Fruit fly (Drosophila melanogaster) whole organism, wandering third instar larva: ENCODE data around the gene CG3437.

Experiments
- Abd-B ChIP-seq: fragments of >200 bp; optimal IDR thresholded peaks from 2 replicates; lab custom pipeline; 2017; ENCODE audit warnings: missing biosample characterization, missing genetic modification characterization
- CG32264 ChIP-seq: fragments of 200-800 bp; sonication (Bioruptor generic); optimal IDR thresholded peaks from 2 replicates; lab custom pipeline; 2016; ENCODE audit warnings: missing biosample characterization, missing genetic modification characterization
- CG9705 ChIP-seq: fragments of 200-800 bp; sonication (Bioruptor generic); optimal IDR thresholded peaks from 2 replicates; lab custom pipeline; 2018; ENCODE audit warnings: missing biosample characterization, mild to moderate bottlenecking, missing genetic modification characterization
- CrebA ChIP-seq: fragments of 200-800 bp; sonication (Bioruptor generic); optimal IDR thresholded peaks from 2 replicates; lab custom pipeline; 2016; ENCODE audit warnings: missing biosample characterization, mild to moderate bottlenecking, missing genetic modification characterization, borderline replicate concordance
- Dfd ChIP-seq: fragments of >200 bp; optimal IDR thresholded peaks from 2 replicates; lab custom pipeline; 2017; ENCODE audit warnings: missing biosample characterization, missing genetic modification characterization
- Dif ChIP-seq: fragments of 200-275, 200-300 bp; sonication (Bioruptor generic); optimal IDR thresholded peaks from 2 replicates; lab custom pipeline; 2018; ENCODE audit warnings: missing biosample characterization, missing genetic modification characterization; ENCODE audit not compliant: partially characterized antibody
- GATAd ChIP-seq: sonication (Bioruptor generic); optimal IDR thresholded peaks from 2 replicates; lab custom pipeline; 2016; ENCODE audit warnings: missing biosample characterization, missing genetic modification characterization
- HLH106 ChIP-seq: fragments of 200-800 bp; optimal IDR thresholded peaks from 3 replicates; lab custom pipeline; 2019; ENCODE audit warnings: missing biosample characterization, mild to moderate bottlenecking, missing genetic modification characterization, moderate library complexity
- Hnf4 ChIP-seq: fragments of 200-800 bp; sonication (Bioruptor generic); optimal IDR thresholded peaks from 2 replicates; lab custom pipeline; 2016; ENCODE audit warnings: missing biosample characterization, mild to moderate bottlenecking, missing genetic modification characterization
- Hr78 ChIP-seq: fragments of >200 bp; optimal IDR thresholded peaks from 2 replicates; lab custom pipeline; 2017; ENCODE audit warnings: missing biosample characterization, missing genetic modification characterization
- Hr83 ChIP-seq: fragments of 200-300 bp; sonication (Bioruptor generic); optimal IDR thresholded peaks from 2 replicates; lab custom pipeline; 2016; ENCODE audit warnings: missing biosample characterization, mild to moderate bottlenecking, missing genetic modification characterization, moderate library complexity; ENCODE audit not compliant: poor library complexity, severe bottlenecking
- Jra ChIP-seq: sonication (Bioruptor generic); optimal IDR thresholded peaks from 2 replicates; lab custom pipeline; 2016; ENCODE audit warnings: missing biosample characterization, missing genetic modification characterization
- Mio ChIP-seq: sonication (Bioruptor generic); optimal IDR thresholded peaks from 2 replicates; lab custom pipeline; 2016; ENCODE audit warnings: missing biosample characterization, missing genetic modification characterization
- Myc ChIP-seq: fragments of >200 bp; optimal IDR thresholded peaks from 2 replicates; lab custom pipeline; 2017
- N ChIP-seq: fragments of >200 bp; optimal IDR thresholded peaks from 2 replicates; lab custom pipeline; 2018; ENCODE audit warnings: missing biosample characterization, missing external identifiers, missing genetic modification characterization
- OdsH ChIP-seq: fragments of 200-800 bp; sonication (Bioruptor generic); optimal IDR thresholded peaks from 2 replicates; lab custom pipeline; 2016; ENCODE audit warnings: missing biosample characterization, mild to moderate bottlenecking, missing genetic modification characterization
- Rel ChIP-seq, 2 experiments: fragments of 200-800 bp; sonication (Bioruptor generic) in 1 of 2; optimal IDR thresholded peaks; 2 replicates in 1 of 2; 3 replicates in 1 of 2; lab custom pipeline; 2016 to 2019; ENCODE audit warnings: mild to moderate bottlenecking in 2 of 2, missing biosample characterization in 2 of 2, missing genetic modification characterization in 2 of 2, moderate library complexity in 1 of 2
- Sp1 ChIP-seq: fragments of 200-800 bp; sonication (Bioruptor generic); optimal IDR thresholded peaks from 3 replicates; lab custom pipeline; 2019; ENCODE audit warnings: missing biosample characterization, mild to moderate bottlenecking, missing genetic modification characterization, moderate library complexity
- Vsx2 ChIP-seq: fragments of 200-300, 225-300 bp; sonication (Bioruptor generic); optimal IDR thresholded peaks from 2 replicates; lab custom pipeline; 2018; ENCODE audit warnings: missing biosample characterization, missing genetic modification characterization; ENCODE audit not compliant: partially characterized antibody
- br ChIP-seq: fragments of 200-800 bp; sonication (Bioruptor generic); optimal IDR thresholded peaks from 2 replicates; lab custom pipeline; 2016; ENCODE audit warnings: missing biosample characterization, missing genetic modification characterization
- brk ChIP-seq: fragments of 200-800 bp; sonication (Bioruptor generic); optimal IDR thresholded peaks from 2 replicates; lab custom pipeline; 2016; ENCODE audit warnings: missing biosample characterization, mild to moderate bottlenecking, missing genetic modification characterization
- dl ChIP-seq, 2 experiments: fragments of 175-275, 200-275 bp in 1 of 2; fragments of 200-275 bp in 1 of 2; sonication (Bioruptor generic); optimal IDR thresholded peaks; lab custom pipeline; 2018; ENCODE audit warnings: mild to moderate bottlenecking in 2 of 2, missing biosample characterization in 2 of 2, missing genetic modification characterization in 2 of 2, moderate library complexity in 2 of 2; ENCODE audit not compliant: partially characterized antibody in 2 of 2, insufficient read depth in 1 of 2
- dmrt93B ChIP-seq: fragments of 200-800 bp; sonication (Bioruptor generic); optimal IDR thresholded peaks from 2 replicates; lab custom pipeline; 2018; ENCODE audit warnings: missing biosample characterization, mild to moderate bottlenecking, missing genetic modification characterization
- dsf ChIP-seq: sonication (Bioruptor generic); optimal IDR thresholded peaks from 2 replicates; lab custom pipeline; 2016; ENCODE audit warnings: missing biosample characterization, missing genetic modification characterization, borderline replicate concordance
- ey ChIP-seq: fragments of 200-800 bp; sonication (Bioruptor generic); optimal IDR thresholded peaks from 2 replicates; lab custom pipeline; 2016; ENCODE audit warnings: missing biosample characterization, missing genetic modification characterization
- foxo ChIP-seq, 2 experiments: fragments of 200-800 bp; sonication (Bioruptor generic); optimal IDR thresholded peaks; 2 replicates in 1 of 2; 3 replicates in 1 of 2; lab custom pipeline; 2016 to 2017; ENCODE audit warnings: missing biosample characterization in 2 of 2, missing genetic modification characterization in 2 of 2
- jim ChIP-seq: fragments of 175-275, 200-325 bp; sonication (Bioruptor generic); optimal IDR thresholded peaks from 2 replicates; lab custom pipeline; 2016; ENCODE audit warnings: missing biosample characterization, mild to moderate bottlenecking, missing genetic modification characterization
- lola ChIP-seq: fragments of >200 bp; optimal IDR thresholded peaks from 2 replicates; lab custom pipeline; 2017; ENCODE audit warnings: missing biosample characterization, missing genetic modification characterization
- pan ChIP-seq: fragments of >200 bp; optimal IDR thresholded peaks from 2 replicates; lab custom pipeline; 2017
- psq ChIP-seq: fragments of 200-800 bp; sonication (Bioruptor generic); optimal IDR thresholded peaks from 3 replicates; lab custom pipeline; 2017; ENCODE audit warnings: missing biosample characterization, mild to moderate bottlenecking, missing genetic modification characterization, moderate library complexity
- rgr ChIP-seq: fragments of 200-800 bp; sonication (Bioruptor generic); optimal IDR thresholded peaks from 3 replicates; lab custom pipeline; 2016; ENCODE audit warnings: missing biosample characterization, mild to moderate bottlenecking, missing genetic modification characterization
- sage ChIP-seq: fragments of 200-800 bp; sonication (Bioruptor generic); optimal IDR thresholded peaks from 2 replicates; lab custom pipeline; 2016; ENCODE audit warnings: missing biosample characterization, mild to moderate bottlenecking, missing genetic modification characterization
- sv ChIP-seq: fragments of 200-800 bp; sonication (Bioruptor generic); optimal IDR thresholded peaks from 3 replicates; lab custom pipeline; 2016; ENCODE audit warnings: missing biosample characterization, missing genetic modification characterization
- tai ChIP-seq: sonication (Bioruptor generic); optimal IDR thresholded peaks from 2 replicates; lab custom pipeline; 2016; ENCODE audit warnings: missing biosample characterization, missing genetic modification characterization
- usp ChIP-seq: fragments of >200 bp; optimal IDR thresholded peaks from 2 replicates; lab custom pipeline; 2017; ENCODE audit warnings: missing biosample characterization, missing genetic modification characterization
- woc ChIP-seq: sonication (Bioruptor generic); optimal IDR thresholded peaks from 2 replicates; lab custom pipeline; 2016; ENCODE audit warnings: missing biosample characterization, mild to moderate bottlenecking, missing genetic modification characterization

CG3437 gene

DNA sequence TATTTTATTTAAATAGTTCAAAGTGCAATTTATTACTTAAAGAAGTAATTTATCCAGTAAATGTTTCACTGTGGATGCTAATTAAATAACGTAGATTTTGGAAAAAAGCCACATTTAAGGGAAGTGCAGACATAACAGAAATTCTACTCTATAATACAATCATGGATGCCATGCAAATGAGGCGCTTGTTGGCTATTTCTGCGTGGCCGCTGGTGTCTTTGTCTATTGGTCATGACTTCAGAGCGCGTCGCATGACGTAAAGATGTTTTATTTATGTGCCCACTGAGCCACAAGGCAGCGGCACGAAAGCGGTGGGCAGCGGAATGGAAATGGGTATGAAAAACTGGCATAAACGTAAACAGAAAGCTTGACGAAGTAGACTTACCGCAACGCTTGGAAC is 31.6 kb downstream of the CG3437 start:
- TF ChIP-seq ey (GFP tag; lab: Kevin White, UChicago) (no peak), Dfd (no peak), dsf (GFP tag; lab: Kevin White, UChicago) (no peak), Mio (GFP tag; lab: Kevin White, UChicago) (no peak), CG32264 (GFP tag; lab: Kevin White, UChicago) (no peak)

DNA sequence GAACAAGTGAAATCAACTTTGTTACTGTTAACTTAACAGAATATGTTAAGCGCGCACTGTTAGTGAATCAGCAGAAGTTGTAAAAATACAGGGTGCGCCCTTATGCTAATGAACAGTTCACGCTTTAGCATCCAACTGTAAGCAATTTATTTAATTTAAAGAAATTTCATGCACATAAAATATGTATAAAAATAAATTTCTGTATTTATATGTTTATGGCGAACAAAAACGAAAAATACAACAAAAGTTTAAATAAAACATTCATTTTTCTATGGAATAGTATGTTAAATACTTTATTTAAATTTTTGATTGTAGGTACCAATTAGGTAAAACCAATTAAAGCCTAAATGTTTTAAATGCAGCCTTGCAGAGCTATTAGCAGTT is 32.9 kb downstream of the CG3437 start:
- TF ChIP-seq brk (GFP tag; lab: Kevin White, UChicago), result peak; percentile 62
- TF ChIP-seq GATAd (GFP tag; lab: Kevin White, UChicago), result no peak
- TF ChIP-seq dl (GFP tag; optimal IDR thresholded peaks at IDR 0.05; lab: Kevin White, UChicago; ENCODE audit: insufficient read depth in 1 of 2, partially characterized antibody in 2 of 2), result no peak
- no peak for TF ChIP-seq dsf (GFP tag; lab: Kevin White, UChicago)
- no peak for TF ChIP-seq usp (GFP tag; lab: Kevin White, UChicago)
- peak; percentile 4 for TF ChIP-seq Sp1 (GFP tag; lab: Kevin White, UChicago)
- TF ChIP-seq ey (GFP tag; lab: Kevin White, UChicago), result no peak
- peak; percentile 8 for TF ChIP-seq sage (GFP tag; lab: Kevin White, UChicago)
- no peak for TF ChIP-seq N
- no peak for TF ChIP-seq tai (GFP tag; lab: Kevin White, UChicago)
- TF ChIP-seq Dfd, result no peak
- TF ChIP-seq foxo (GFP tag; optimal IDR thresholded peaks at IDR 0.05; lab: Kevin White, UChicago), result peak in 1 of 2 experiments; percentile 14
- no peak for TF ChIP-seq Myc (lab: Kevin White, UChicago)
- TF ChIP-seq Dif (GFP tag; lab: Kevin White, UChicago), result no peak
- no peak for TF ChIP-seq sv
- TF ChIP-seq CrebA (GFP tag; lab: Kevin White, UChicago), result no peak
- no peak for TF ChIP-seq Jra (GFP tag; lab: Kevin White, UChicago)
- no peak for TF ChIP-seq rgr (GFP tag; lab: Kevin White, UChicago)
- no peak for TF ChIP-seq psq (GFP tag; lab: Kevin White, UChicago)
- no peak for TF ChIP-seq jim
- no peak for TF ChIP-seq dmrt93B (GFP tag; lab: Kevin White, UChicago)
- no peak for TF ChIP-seq Mio (GFP tag; lab: Kevin White, UChicago)
- TF ChIP-seq Hr78 (GFP tag; lab: Kevin White, UChicago), result no peak
- no peak for TF ChIP-seq br (GFP tag; lab: Kevin White, UChicago)
- TF ChIP-seq woc, result no peak
- peak; percentile 8 for TF ChIP-seq OdsH (GFP tag; lab: Kevin White, UChicago)
- TF ChIP-seq Hnf4 (GFP tag; lab: Kevin White, UChicago), result no peak

DNA sequence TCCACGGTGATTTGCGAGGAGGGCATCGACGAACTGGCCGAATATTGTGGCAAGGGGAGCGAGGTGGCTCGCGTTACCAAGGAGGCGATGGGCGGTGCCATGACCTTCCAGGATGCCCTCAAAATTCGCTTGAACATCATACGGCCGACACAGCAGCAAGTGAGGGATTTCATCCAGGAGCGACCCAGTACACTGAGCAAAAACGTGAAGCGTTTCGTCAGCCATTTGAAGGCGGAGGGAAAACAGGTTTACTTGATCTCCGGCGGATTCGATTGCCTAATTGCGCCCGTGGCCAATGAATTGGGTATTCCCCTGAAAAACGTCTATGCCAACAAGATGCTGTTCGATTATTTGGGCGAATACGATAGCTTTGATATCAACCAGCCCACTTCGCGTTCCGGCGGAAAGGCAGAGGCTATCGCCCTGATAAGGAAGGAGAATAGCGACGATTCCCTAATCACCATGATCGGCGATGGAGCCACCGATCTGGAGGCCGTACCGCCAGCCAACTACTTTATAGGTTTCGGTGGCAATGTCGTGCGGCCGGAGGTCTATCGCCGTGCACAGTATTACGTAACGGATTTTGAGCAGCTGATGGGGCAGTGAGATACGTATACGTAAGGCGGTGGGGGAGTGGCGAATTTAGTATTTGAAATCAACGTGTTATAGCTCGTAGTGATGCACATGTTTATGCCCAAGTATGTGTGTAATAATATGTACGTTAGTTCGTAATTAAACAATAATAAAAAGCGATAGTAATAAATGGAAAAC is 33.5 kb downstream of the CG3437 start:
- TF ChIP-seq Mio (GFP tag; lab: Kevin White, UChicago) (no peak), tai (GFP tag; lab: Kevin White, UChicago) (no peak), Rel (GFP tag; optimal IDR thresholded peaks at IDR 0.05; lab: Kevin White, UChicago) (no peak), Rel (tag; optimal IDR thresholded peaks at IDR 0.05; lab: Kevin White, UChicago) (peak; percentile 76)

DNA sequence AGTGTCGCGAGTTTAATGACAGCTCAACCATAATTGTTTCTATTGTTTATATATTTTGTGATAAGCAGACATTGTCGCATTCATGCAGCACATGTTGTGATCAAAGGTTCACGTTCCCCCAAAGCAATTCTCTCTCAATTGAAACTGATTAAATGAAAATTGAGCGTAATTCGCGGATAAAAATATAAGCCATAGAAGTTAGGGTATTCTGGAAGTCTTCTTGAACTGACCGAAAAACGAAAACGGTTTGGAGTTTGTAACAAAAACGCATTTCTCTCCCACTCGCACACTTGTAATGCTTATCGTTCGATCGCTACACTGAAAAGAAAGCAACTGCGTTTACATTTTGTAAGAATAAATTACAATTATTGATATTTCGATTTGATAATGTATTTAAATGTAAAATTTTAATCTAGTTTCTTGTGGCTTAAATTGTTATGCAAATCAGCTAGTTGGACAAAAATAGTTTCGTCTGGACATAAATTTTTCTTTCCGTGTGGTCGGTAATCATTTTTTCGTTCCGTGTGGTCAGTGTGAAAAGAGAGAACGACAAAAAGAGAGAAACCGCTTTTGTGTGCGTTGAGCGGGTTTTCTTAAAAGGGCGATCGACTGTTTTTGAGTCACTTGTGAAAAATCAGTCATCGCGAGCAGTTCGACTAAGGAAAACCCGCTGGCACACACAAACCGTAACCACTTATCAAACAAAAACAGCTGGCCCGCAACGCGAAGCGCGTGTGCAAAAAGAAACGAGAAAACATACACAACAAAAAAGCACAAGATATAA is 34.6 kb downstream of the CG3437 start, which contains the start of gene aay:
aay (plus strand) TSS at position 618 of the 784 bp plus-strand sequence.
- TF ChIP-seq CG9705 (GFP tag; lab: Kevin White, UChicago) (peak; percentile 95), Mio (GFP tag; lab: Kevin White, UChicago) (peak; percentile 76), CG32264 (GFP tag; lab: Kevin White, UChicago) (peak; percentile 98), woc (peak; percentile 95), Hnf4 (GFP tag; lab: Kevin White, UChicago) (peak; percentile 96), ey (GFP tag; lab: Kevin White, UChicago) (peak; percentile 98), OdsH (GFP tag; lab: Kevin White, UChicago) (peak; percentile 98), dsf (GFP tag; lab: Kevin White, UChicago) (peak; percentile 93), tai (GFP tag; lab: Kevin White, UChicago) (peak; percentile 92), CrebA (GFP tag; lab: Kevin White, UChicago) (no peak), Sp1 (GFP tag; lab: Kevin White, UChicago) (peak; percentile 98), brk (GFP tag; lab: Kevin White, UChicago) (peak; percentile 95), psq (GFP tag; lab: Kevin White, UChicago) (peak; percentile 97), lola (GFP tag; lab: Kevin White, UChicago) (no peak), Abd-B (GFP tag; lab: Kevin White, UChicago) (no peak), Hr78 (GFP tag; lab: Kevin White, UChicago) (no peak), Dif (GFP tag; lab: Kevin White, UChicago) (no peak), jim (no peak), br (GFP tag; lab: Kevin White, UChicago) (peak; percentile 99), foxo (GFP tag; optimal IDR thresholded peaks at IDR 0.05; lab: Kevin White, UChicago) (peak; percentile 94 to 99), dl (GFP tag; optimal IDR thresholded peaks at IDR 0.05; lab: Kevin White, UChicago; ENCODE audit: insufficient read depth in 1 of 2, partially characterized antibody in 2 of 2) (no peak), Hr83 (GFP tag; lab: Kevin White, UChicago) (no peak), sv (peak; percentile 98), sage (GFP tag; lab: Kevin White, UChicago) (peak; percentile 97), pan (no peak), Vsx2 (no peak), Jra (GFP tag; lab: Kevin White, UChicago) (peak; percentile 97), HLH106 (peak; percentile 98)
